Worm (Caenorhabditis elegans): ENCODE measurements around the gene Y46G5A.18.

The Y46G5A.18 gene

DNA sequence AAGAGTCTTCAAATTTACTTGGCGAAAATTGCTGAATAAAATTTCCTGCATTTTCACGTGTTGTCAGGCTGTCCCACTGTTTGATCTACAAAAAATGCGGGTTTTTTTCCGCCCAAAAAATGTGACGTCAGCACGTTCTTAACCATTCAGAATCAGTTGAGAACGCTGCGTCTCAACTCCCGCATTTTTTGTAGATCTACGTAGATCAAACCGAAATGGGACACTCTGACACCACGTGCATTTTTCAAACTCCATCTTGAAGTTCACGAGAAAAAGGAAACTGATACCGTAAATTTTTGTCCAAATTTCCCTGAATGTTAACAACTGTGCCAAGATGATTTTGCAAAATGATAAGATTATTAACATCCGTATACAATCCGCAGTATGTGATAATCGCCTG lies 8.2 kb upstream of the Y46G5A.18 start:
- TF ChIP-seq mdl-1 (tag; optimal IDR thresholded peaks at IDR 0.05) (no peak), eor-1 (tag; optimal IDR thresholded peaks at IDR 0.05) (no peak), ceh-82 (tag; optimal IDR thresholded peaks at IDR 0.05) (no peak), nhr-12 (tag; optimal IDR thresholded peaks at IDR 0.05) (no peak), snpc-4 (tag; optimal IDR thresholded peaks at IDR 0.05) (no peak)

DNA sequence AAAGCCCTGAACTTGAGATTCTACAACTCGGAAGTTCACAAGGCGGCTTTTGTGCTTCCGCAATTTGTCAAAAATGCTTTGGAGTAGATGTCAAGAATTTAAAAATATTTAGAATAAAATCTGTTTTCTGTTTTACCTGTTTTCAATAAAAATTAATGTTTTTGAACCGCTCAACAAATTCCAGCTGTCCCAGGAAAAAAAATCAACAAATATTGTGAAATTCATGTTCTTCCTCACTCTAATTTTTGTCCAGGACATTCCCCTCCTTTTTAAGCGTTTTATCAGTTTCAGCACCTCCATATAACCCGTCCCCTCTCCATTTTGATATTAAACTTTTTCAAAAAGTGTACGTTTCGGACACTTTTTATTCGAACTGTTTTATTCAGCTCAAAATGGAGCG lies 5.6 kb upstream of the Y46G5A.18 start, which contains the start of gene Y46G5A.20:
Y46G5A.20 (plus strand) TSS at position 301 of the 400 bp plus-strand sequence.
- TF ChIP-seq pha-4 (tag; optimal IDR thresholded peaks at IDR 0.05) (peak; percentile 14), jun-1 (tag; optimal IDR thresholded peaks at IDR 0.05) (no peak), elt-2 (tag; optimal IDR thresholded peaks at IDR 0.05) (peak; percentile 9), nhr-12 (tag; optimal IDR thresholded peaks at IDR 0.05) (no peak), pqm-1 (tag; optimal IDR thresholded peaks at IDR 0.05) (peak; percentile 5)

ce11 chrII:12809725-12810124 lies 4.7 kb upstream of the Y46G5A.18 start:
- TF ChIP-seq fkh-10 (GFP tag; optimal IDR thresholded peaks at IDR 0.05) (no peak), nhr-23 (tag; optimal IDR thresholded peaks at IDR 0.05) (no peak), nhr-28 (tag; optimal IDR thresholded peaks at IDR 0.05) (no peak), mml-1 (tag; optimal IDR thresholded peaks at IDR 0.05) (no peak), pha-4 (tag; optimal IDR thresholded peaks at IDR 0.05) (no peak), ztf-11 (tag; optimal IDR thresholded peaks at IDR 0.05) (no peak), unc-39 (tag; optimal IDR thresholded peaks at IDR 0.05) (no peak), tbx-2 (tag; optimal IDR thresholded peaks at IDR 0.05) (no peak), fos-1 (tag; optimal IDR thresholded peaks at IDR 0.05) (no peak), lsy-12 (tag; optimal IDR thresholded peaks at IDR 0.05) (no peak), nhr-76 (tag; optimal IDR thresholded peaks at IDR 0.05) (no peak), nhr-12 (tag; optimal IDR thresholded peaks at IDR 0.05) (no peak), R02D3.7 (tag; optimal IDR thresholded peaks at IDR 0.05) (no peak), jun-1 (tag; optimal IDR thresholded peaks at IDR 0.05) (no peak)

- TF ChIP-seq mml-1 (tag; optimal IDR thresholded peaks at IDR 0.05) (no peak), nhr-43 (tag; optimal IDR thresholded peaks at IDR 0.05; ENCODE audit: poor library complexity, severe bottlenecking) (no peak), nhr-11 (tag; optimal IDR thresholded peaks at IDR 0.05) (no peak), eor-1 (tag; optimal IDR thresholded peaks at IDR 0.05) (no peak), mdl-1 (tag; optimal IDR thresholded peaks at IDR 0.05) (no peak), ceh-28 (tag; optimal IDR thresholded peaks at IDR 0.05) (no peak), R02D3.7 (tag; optimal IDR thresholded peaks at IDR 0.05) (no peak), egl-5 (tag; optimal IDR thresholded peaks at IDR 0.05) (no peak), nfya-1 (tag; optimal IDR thresholded peaks at IDR 0.05; ENCODE audit: insufficient read depth) (no peak), ztf-11 (tag; optimal IDR thresholded peaks at IDR 0.05) (no peak)
Measured at ce11 chrII:12808746-12809145, 3.7 kb upstream of the Y46G5A.18 start.

DNA sequence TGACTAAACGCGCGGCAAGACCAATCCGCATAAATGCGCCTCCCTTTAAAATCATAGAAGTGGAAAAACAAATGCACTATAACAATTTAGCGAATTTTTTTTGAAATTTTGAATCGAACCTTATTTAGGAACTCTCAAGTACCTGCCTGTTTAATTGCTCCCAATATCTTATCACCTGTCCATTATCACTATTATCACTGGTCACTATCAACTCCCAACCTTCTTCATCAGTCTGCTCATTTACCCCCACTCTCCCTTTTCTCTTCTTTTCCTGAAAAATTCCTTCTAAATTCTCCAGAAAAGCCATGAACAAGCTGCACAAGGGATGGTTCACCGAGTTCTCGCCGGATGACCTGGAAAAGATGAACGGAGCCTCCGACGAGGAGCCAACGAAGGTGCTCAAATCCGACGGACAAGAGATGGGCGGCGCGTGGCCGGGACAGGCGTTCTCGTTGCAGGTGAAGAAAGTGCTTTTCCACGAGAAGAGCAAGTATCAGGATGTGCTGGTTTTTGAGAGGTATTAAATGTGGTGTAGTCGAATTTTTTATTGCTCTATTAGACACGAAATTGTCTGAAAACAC lies 1.6 kb upstream of the Y46G5A.18 start, which contains the start of gene spds-1:
spds-1 (plus strand) TSS at position 298 of the 581 bp plus-strand sequence.
- TF ChIP-seq egl-5 (tag; optimal IDR thresholded peaks at IDR 0.05) (no peak), ceh-9 (tag; optimal IDR thresholded peaks at IDR 0.05) (no peak), pqm-1 (tag; optimal IDR thresholded peaks at IDR 0.05) (peak; percentile 28), elt-2 (tag; optimal IDR thresholded peaks at IDR 0.05) (peak; percentile 59), eor-1 (tag; optimal IDR thresholded peaks at IDR 0.05) (no peak)

- TF ChIP-seq ztf-4 (tag; optimal IDR thresholded peaks at IDR 0.05) (no peak), aly-2 (tag; optimal IDR thresholded peaks at IDR 0.05) (no peak), nfya-1 (tag; optimal IDR thresholded peaks at IDR 0.05; ENCODE audit: insufficient read depth) (peak; percentile 72), tbx-2 (tag; optimal IDR thresholded peaks at IDR 0.05) (no peak), nhr-28 (tag; optimal IDR thresholded peaks at IDR 0.05) (no peak), lin-39 (tag; optimal IDR thresholded peaks at IDR 0.05) (peak; percentile 58), ceh-9 (tag; optimal IDR thresholded peaks at IDR 0.05) (no peak), sea-2 (GFP tag; optimal IDR thresholded peaks at IDR 0.05) (no peak), pha-4 (tag; optimal IDR thresholded peaks at IDR 0.05) (peak; percentile 21), lin-15B (tag; optimal IDR thresholded peaks at IDR 0.05) (peak; percentile 79), nhr-11 (tag; optimal IDR thresholded peaks at IDR 0.05) (no peak), R02D3.7 (tag; optimal IDR thresholded peaks at IDR 0.05) (no peak), fkh-10 (GFP tag; optimal IDR thresholded peaks at IDR 0.05) (no peak), nhr-23 (tag; optimal IDR thresholded peaks at IDR 0.05) (no peak), ceh-82 (tag; optimal IDR thresholded peaks at IDR 0.05) (no peak), nhr-67 (tag; optimal IDR thresholded peaks at IDR 0.05) (no peak), hmg-11 (tag; optimal IDR thresholded peaks at IDR 0.05) (peak; percentile 79), ama-1 (optimal IDR thresholded peaks at IDR 0.05) (peak; percentile 29), egl-5 (tag; optimal IDR thresholded peaks at IDR 0.05) (peak; percentile 1)
Measured at ce11 chrII:12805765-12806384, 814 bp upstream of the Y46G5A.18 start.
